Fruit fly (Drosophila melanogaster) whole organism, prepupa: ENCODE results near the gene CG11656.

ENCODE experiments used
- CG15336 ChIP-seq: fragments of 200-800 bp; sonication (Bioruptor generic); IDR thresholded peaks from 2 replicates; pipeline ENCODE4 v1.3.6; 2022; ENCODE audit warnings: missing biosample characterization, missing genetic modification characterization
- CG3032 ChIP-seq: fragments of 200-800 bp; optimal IDR thresholded peaks from 2 replicates; lab custom pipeline; 2019; ENCODE audit warnings: missing biosample characterization, mild to moderate bottlenecking, missing genetic modification characterization, moderate library complexity
- CG34406 ChIP-seq: fragments of 200-800 bp; sonication (Bioruptor generic); optimal IDR thresholded peaks from 3 replicates; lab custom pipeline; 2016; ENCODE audit warnings: missing biosample characterization, missing genetic modification characterization
- CG3919 ChIP-seq: fragments of 200-800 bp; sonication (Bioruptor generic); optimal IDR thresholded peaks from 3 replicates; lab custom pipeline; 2016; ENCODE audit warnings: missing biosample characterization, missing genetic modification characterization
- CG6792 ChIP-seq: fragments of 200-800 bp; sonication (Bioruptor generic); optimal IDR thresholded peaks from 3 replicates; lab custom pipeline; 2016; ENCODE audit warnings: missing biosample characterization, missing genetic modification characterization
- Eip78C ChIP-seq: fragments of 200-800 bp; sonication (Bioruptor generic); peaks from one replicate; lab custom pipeline; 2016; ENCODE audit warnings: missing biosample characterization, missing genetic modification characterization
- Hr38 ChIP-seq: sonication (Bioruptor generic); optimal IDR thresholded peaks from 2 replicates; lab custom pipeline; 2016; ENCODE audit warnings: missing biosample characterization, missing genetic modification characterization
- Met ChIP-seq: fragments of 200-800 bp; sonication (Bioruptor generic); optimal IDR thresholded peaks from 3 replicates; lab custom pipeline; 2016; ENCODE audit warnings: missing biosample characterization, missing genetic modification characterization
- Sox15 ChIP-seq: fragments of 200-800 bp; sonication (Bioruptor generic); optimal IDR thresholded peaks from 3 replicates; lab custom pipeline; 2016; ENCODE audit warnings: missing biosample characterization, missing genetic modification characterization
- cyc ChIP-seq: fragments of 200-800 bp; sonication (Bioruptor generic); optimal IDR thresholded peaks from 3 replicates; lab custom pipeline; 2016; ENCODE audit warnings: missing biosample characterization, missing genetic modification characterization

DNA sequence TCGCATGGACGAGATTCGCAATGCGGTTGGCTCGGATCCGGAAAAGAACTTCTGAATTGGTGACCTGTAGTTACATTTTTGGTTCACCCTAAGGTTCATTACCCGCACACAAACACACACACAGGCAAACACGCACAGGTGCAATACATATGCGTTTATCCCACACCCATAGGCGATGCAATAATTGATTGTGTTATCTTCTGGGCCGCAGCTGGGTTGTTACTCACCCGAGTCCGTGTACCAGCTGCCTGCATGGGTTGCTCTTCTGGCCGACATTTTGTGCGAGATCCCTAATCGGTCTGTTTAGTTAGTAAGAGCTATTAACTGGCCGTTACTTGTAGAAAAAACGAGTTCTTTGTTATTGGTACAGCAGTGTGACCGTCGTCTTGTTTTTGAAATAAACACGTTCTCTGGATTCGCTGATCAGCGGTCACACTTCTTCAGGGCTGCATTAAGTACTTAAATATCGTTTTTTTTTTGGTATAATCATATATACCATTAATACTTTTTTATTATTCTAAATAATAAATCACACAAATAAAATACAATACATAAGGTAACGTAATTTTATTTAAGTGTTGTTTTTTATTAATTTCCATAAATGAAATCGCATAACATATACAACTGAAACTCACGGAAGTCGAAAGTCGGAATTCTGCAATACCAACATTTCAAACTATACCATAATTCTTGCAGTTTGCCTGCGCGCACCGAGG is 1.4 kb downstream of the CG11656 start, which contains the start of gene CG8031:
- no peak for TF ChIP-seq Met (GFP tag; lab: Kevin White, UChicago)
- TF ChIP-seq CG6792 (GFP tag; lab: Kevin White, UChicago) = no peak
- TF ChIP-seq Hr38 (GFP tag; lab: Kevin White, UChicago) = no peak
- no peak for TF ChIP-seq CG3919 (GFP tag; lab: Kevin White, UChicago)
- TF ChIP-seq Eip78C (GFP tag; lab: Kevin White, UChicago) = peak; percentile 31
- TF ChIP-seq cyc (GFP tag; lab: Kevin White, UChicago) = no peak
- TF ChIP-seq CG15336 = 0 out of 2 replicates have a peak, but pooled peaks have one; percentile 17
- TF ChIP-seq CG34406 = no peak
- TF ChIP-seq Sox15 (GFP tag; lab: Kevin White, UChicago) = no peak
- TF ChIP-seq CG3032 (tag; lab: Kevin White, UChicago) = no peak
